Worm (Caenorhabditis elegans) whole organism, L3 larva: ENCODE data around the gene Y67D8B.5.

Experiments
- ceh-28 ChIP-seq: fragments of 150-350 bp; optimal IDR thresholded peaks from 2 replicates; lab custom pipeline; 2014; ENCODE audit warnings: missing biosample characterization, missing genetic modification reagents, missing genetic modification characterization
- unc-62 ChIP-seq: fragments of 150-350 bp; sonication (generic microtip); optimal IDR thresholded peaks from 4 replicates; lab custom pipeline; 2014; ENCODE audit warnings: missing biosample characterization, missing genetic modification reagents, missing genetic modification characterization

- no peak for TF ChIP-seq unc-62 (GFP tag; lab: Kevin White, UChicago)
- TF ChIP-seq ceh-28 (tag; lab: Kevin White, UChicago) = no peak
These were observed at the start of gene Y67D8B.5, which contains the start of gene Y67D8B.3 for ce11 chrIV:3202111-3202510.
